Worm (Caenorhabditis elegans) whole organism, L4 larva: ENCODE measurements around the gene kbp-2.

Experiments used
- F37D6.2 ChIP-seq: sonication (generic microtip); optimal IDR thresholded peaks from 2 replicates; lab custom pipeline; 2016; ENCODE audit warnings: mild to moderate bottlenecking, missing genetic modification characterization, missing compliant biosample characterization
- F44E2.7 ChIP-seq: fragments of 200-800 bp; sonication (Bioruptor generic); IDR thresholded peaks from 2 replicates; pipeline ENCODE4 v2.1.2; 2022; ENCODE audit warnings: missing genetic modification characterization, missing compliant biosample characterization
- F49E8.2 ChIP-seq: sonication (generic microtip); optimal IDR thresholded peaks from 2 replicates; lab custom pipeline; 2016; ENCODE audit warnings: missing compliant biosample characterization, mild to moderate bottlenecking, missing genetic modification characterization, borderline replicate concordance
- Y48G9A.11 ChIP-seq: fragments of 200-800 bp; sonication (Bioruptor generic); IDR thresholded peaks from 2 replicates; pipeline ENCODE4 v1.3.6; 2022; ENCODE audit warnings: missing genetic modification reagents, missing genetic modification characterization, missing compliant biosample characterization
- Y5F2A.4 ChIP-seq: fragments of 200-800 bp; sonication (Bioruptor generic); optimal IDR thresholded peaks from 2 replicates; lab custom pipeline; 2018; ENCODE audit warnings: mild to moderate bottlenecking, missing genetic modification characterization, missing compliant biosample characterization
- Y75B8A.6 ChIP-seq: fragments of 200-800 bp; sonication (Bioruptor generic); IDR thresholded peaks from 2 replicates; pipeline ENCODE4 v1.3.6; 2022; ENCODE audit warnings: missing genetic modification reagents, missing genetic modification characterization, missing compliant biosample characterization
- ZK546.5 ChIP-seq, 2 experiments: sonication (generic microtip); optimal IDR thresholded peaks; 2 replicates each; lab custom pipeline; 2017; ENCODE audit warnings: missing biosample characterization in 2 of 2, missing genetic modification characterization in 2 of 2
- aly-2 ChIP-seq: sonication (generic microtip); optimal IDR thresholded peaks from 2 replicates; lab custom pipeline; 2018; ENCODE audit warnings: missing biosample characterization, missing genetic modification characterization
- ceh-62 ChIP-seq: sonication (generic microtip); optimal IDR thresholded peaks from 2 replicates; lab custom pipeline; 2017; ENCODE audit warnings: missing biosample characterization, missing genetic modification characterization
- ces-1 ChIP-seq: fragments of 150-350 bp; sonication (generic microtip); optimal IDR thresholded peaks from 4 replicates; lab custom pipeline; 2014; ENCODE audit warnings: missing biosample characterization, missing genetic modification reagents, missing genetic modification characterization
- cey-2 ChIP-seq: sonication (generic microtip); optimal IDR thresholded peaks from 3 replicates; lab custom pipeline; 2017; ENCODE audit warnings: missing genetic modification characterization, mild to moderate bottlenecking, missing compliant biosample characterization, antibody characterized with exemption, borderline replicate concordance; ENCODE audit not compliant: insufficient read depth
- ctbp-1 ChIP-seq: fragments of 200-800 bp; sonication (Bioruptor generic); IDR thresholded peaks from 2 replicates; pipeline ENCODE4 v1.3.6; 2022; ENCODE audit warnings: missing genetic modification reagents, missing genetic modification characterization, missing compliant biosample characterization
- daf-16 ChIP-seq, 3 experiments: sonication (generic microtip); optimal IDR thresholded peaks; 2 replicates each; lab custom pipeline; 2016 to 2017; ENCODE audit warnings: missing genetic modification characterization in 3 of 3, missing genetic modification reagents in 3 of 3, mild to moderate bottlenecking in 2 of 3, missing compliant biosample characterization in 2 of 3, missing biosample characterization in 1 of 3, moderate library complexity in 1 of 3
- dmd-8 ChIP-seq: fragments of 200-800 bp; sonication (Bioruptor generic); IDR thresholded peaks from 2 replicates; pipeline ENCODE4 v1.3.6; 2022; ENCODE audit warnings: missing genetic modification characterization, missing compliant biosample characterization
- egl-43 ChIP-seq: fragments of 200-800 bp; sonication (Bioruptor generic); IDR thresholded peaks from 2 replicates; pipeline ENCODE4 v1.3.6; 2022; ENCODE audit warnings: missing genetic modification reagents, missing genetic modification characterization, missing compliant biosample characterization
- fkh-10 ChIP-seq: fragments of 150-350 bp; optimal IDR thresholded peaks from 2 replicates; lab custom pipeline; 2014; ENCODE audit warnings: missing biosample characterization, missing genetic modification reagents, missing genetic modification characterization
- fos-1 ChIP-seq: fragments of 150-350 bp; optimal IDR thresholded peaks from 2 replicates; lab custom pipeline; 2014; ENCODE audit warnings: missing biosample characterization, missing genetic modification characterization
- gei-8 ChIP-seq: fragments of 200-800 bp; sonication (Bioruptor generic); optimal IDR thresholded peaks from 2 replicates; lab custom pipeline; 2018; ENCODE audit warnings: mild to moderate bottlenecking, missing genetic modification characterization, missing compliant biosample characterization
- hif-1 ChIP-seq, 2 experiments: sonication (generic microtip); optimal IDR thresholded peaks; 2 replicates each; lab custom pipeline; 2016 to 2017; ENCODE audit warnings: missing compliant biosample characterization in 2 of 2, missing genetic modification characterization in 2 of 2, missing genetic modification reagents in 2 of 2, missing genotype in 2 of 2, mild to moderate bottlenecking in 1 of 2
- hlh-11 ChIP-seq: fragments of 200-800 bp; sonication (Bioruptor generic); optimal IDR thresholded peaks from 2 replicates; lab custom pipeline; 2018; ENCODE audit warnings: mild to moderate bottlenecking, missing genetic modification characterization, missing compliant biosample characterization
- lin-13 ChIP-seq: fragments of 150-350 bp; optimal IDR thresholded peaks from 2 replicates; lab custom pipeline; 2014; ENCODE audit warnings: missing biosample characterization, missing genetic modification reagents, missing genetic modification characterization
- lin-15B ChIP-seq: fragments of 150-350 bp; sonication (generic microtip); optimal IDR thresholded peaks from 3 replicates; lab custom pipeline; 2014; ENCODE audit warnings: missing biosample characterization, missing genetic modification characterization
- lin-29 ChIP-seq: fragments of 200-800 bp; sonication (Bioruptor generic); IDR thresholded peaks from 2 replicates; pipeline ENCODE4 v1.3.6; 2022; ENCODE audit warnings: missing genetic modification reagents, missing genetic modification characterization, missing compliant biosample characterization
- lin-38 ChIP-seq: fragments of 200-800 bp; sonication (Bioruptor generic); IDR thresholded peaks from 2 replicates; pipeline ENCODE4 v1.3.6; 2022; ENCODE audit warnings: missing genetic modification reagents, missing genetic modification characterization, missing compliant biosample characterization
- lin-39 ChIP-seq: fragments of 150-350 bp; optimal IDR thresholded peaks from 2 replicates; lab custom pipeline; 2014; ENCODE audit warnings: missing biosample characterization, missing genetic modification reagents, missing genetic modification characterization
- madf-9 ChIP-seq: fragments of 200-800 bp; sonication (Bioruptor generic); conservative IDR thresholded peaks from 2 replicates; pipeline ENCODE4 v1.3.6; 2022; ENCODE audit warnings: missing genetic modification reagents, missing genetic modification characterization, missing compliant biosample characterization
- mdt-29 ChIP-seq: fragments of 200-800 bp; sonication (Bioruptor generic); IDR thresholded peaks from 2 replicates; pipeline ENCODE4 v1.3.6; 2022; ENCODE audit warnings: missing genetic modification reagents, missing genetic modification characterization, missing compliant biosample characterization
- mep-1 ChIP-seq: fragments of 150-350 bp; sonication (generic microtip); optimal IDR thresholded peaks from 3 replicates; lab custom pipeline; 2014; ENCODE audit warnings: missing biosample characterization, missing genetic modification characterization
- mes-2 ChIP-seq: sonication (generic microtip); optimal IDR thresholded peaks from 2 replicates; lab custom pipeline; 2016; ENCODE audit warnings: missing genotype, mild to moderate bottlenecking, missing genetic modification characterization, missing compliant biosample characterization; ENCODE audit not compliant: poor library complexity, severe bottlenecking
- nhr-102 ChIP-seq: sonication (generic microtip); optimal IDR thresholded peaks from 2 replicates; lab custom pipeline; 2016; ENCODE audit warnings: mild to moderate bottlenecking, missing genetic modification characterization, moderate library complexity, missing compliant biosample characterization
- nhr-11 ChIP-seq: fragments of 150-350 bp; optimal IDR thresholded peaks from 2 replicates; lab custom pipeline; 2014; ENCODE audit warnings: missing biosample characterization, missing genetic modification characterization
- nhr-111 ChIP-seq: fragments of 200-800 bp; sonication (Bioruptor generic); optimal IDR thresholded peaks from 2 replicates; lab custom pipeline; 2018; ENCODE audit warnings: mild to moderate bottlenecking, missing genetic modification characterization, missing compliant biosample characterization
- nhr-237 ChIP-seq: sonication (generic microtip); optimal IDR thresholded peaks from 2 replicates; lab custom pipeline; 2017; ENCODE audit warnings: missing biosample characterization, missing genetic modification characterization
- nhr-6 ChIP-seq: fragments of 150-350 bp; optimal IDR thresholded peaks from 2 replicates; lab custom pipeline; 2014; ENCODE audit warnings: missing biosample characterization, missing genetic modification characterization
- nhr-76 ChIP-seq: fragments of 150-350 bp; optimal IDR thresholded peaks from 2 replicates; lab custom pipeline; 2014; ENCODE audit warnings: missing biosample characterization, missing genetic modification characterization
- php-3 ChIP-seq: fragments of 200-800 bp; sonication (Bioruptor generic); IDR thresholded peaks from 2 replicates; pipeline ENCODE4 v1.3.6; 2022; ENCODE audit warnings: missing genetic modification reagents, missing genetic modification characterization, missing compliant biosample characterization
- sdz-12 ChIP-seq: fragments of 200-800 bp; sonication (Bioruptor generic); optimal IDR thresholded peaks from 2 replicates; lab custom pipeline; 2018; ENCODE audit warnings: mild to moderate bottlenecking, missing genetic modification characterization, missing compliant biosample characterization
- snpc-1.2 ChIP-seq: fragments of 200-800 bp; sonication (Bioruptor generic); IDR thresholded peaks from 2 replicates; pipeline ENCODE4 v1.3.6; 2022; ENCODE audit warnings: missing genetic modification reagents, missing genetic modification characterization, missing compliant biosample characterization
- snpc-4 ChIP-seq: fragments of 150-350 bp; optimal IDR thresholded peaks from 2 replicates; lab custom pipeline; 2014; ENCODE audit warnings: missing biosample characterization, missing genetic modification characterization
- tra-1 ChIP-seq: fragments of 200-800 bp; sonication (Bioruptor generic); IDR thresholded peaks from 2 replicates; pipeline ENCODE4 v1.3.6; 2022; ENCODE audit warnings: missing genetic modification reagents, missing genetic modification characterization, missing compliant biosample characterization
- zip-11 ChIP-seq: fragments of 200-800 bp; sonication (Bioruptor generic); IDR thresholded peaks from 2 replicates; pipeline ENCODE4 v1.3.6; 2022; ENCODE audit warnings: missing genetic modification characterization, missing compliant biosample characterization
- zip-2 ChIP-seq: fragments of 150-350 bp; optimal IDR thresholded peaks from 2 replicates; lab custom pipeline; 2014; ENCODE audit warnings: missing biosample characterization, missing genetic modification characterization
- ztf-11 ChIP-seq: fragments of 150-350 bp; optimal IDR thresholded peaks from 2 replicates; lab custom pipeline; 2014; ENCODE audit warnings: missing biosample characterization, missing genetic modification characterization

The kbp-2 gene

ce11 chrIII:4947352-4947751 is 43.7 kb upstream of the kbp-2 start (continued):
- TF ChIP-seq nhr-76 (tag; lab: Kevin White, UChicago) = no peak
- TF ChIP-seq php-3 (GFP tag; lab: Robert Waterston, UW) = no peak
- no peak for TF ChIP-seq lin-39
- no peak for TF ChIP-seq nhr-11 (tag; lab: Kevin White, UChicago)
- TF ChIP-seq F44E2.7 = no peak
- no peak for TF ChIP-seq ceh-62 (tag; lab: Kevin White, UChicago)
- no peak for TF ChIP-seq ces-1
- 0 out of 2 replicates have a peak, but pooled peaks have one; percentile 10 for TF ChIP-seq Y48G9A.11 (GFP tag; lab: Robert Waterston, UW)
- TF ChIP-seq lin-15B (tag; lab: Kevin White, UChicago) = no peak
- peak; percentile 27 for TF ChIP-seq mep-1 (tag; lab: Kevin White, UChicago)
- TF ChIP-seq ztf-11 (tag; lab: Kevin White, UChicago) = no peak
- no peak for TF ChIP-seq F37D6.2 (tag; lab: Kevin White, UChicago)
- TF ChIP-seq snpc-4 (tag; lab: Kevin White, UChicago) = no peak
- no peak for TF ChIP-seq ZK546.5 (tag; optimal IDR thresholded peaks at IDR 0.05; lab: Kevin White, UChicago)
- no peak for TF ChIP-seq sdz-12 (GFP tag; lab: Kevin White, UChicago)
- TF ChIP-seq snpc-1.2 = no peak
- TF ChIP-seq nhr-6 (tag; lab: Kevin White, UChicago) = no peak
- no peak for TF ChIP-seq lin-13 (GFP tag; lab: Kevin White, UChicago)
- TF ChIP-seq Y5F2A.4 (GFP tag; lab: Kevin White, UChicago) = no peak
- no peak for TF ChIP-seq dmd-8 (GFP tag; lab: Robert Waterston, UW)
- TF ChIP-seq hlh-11 = peak; percentile 36
- peak; percentile 11 for TF ChIP-seq gei-8 (GFP tag; lab: Kevin White, UChicago)
- no peak for TF ChIP-seq nhr-111
- no peak for TF ChIP-seq mdt-29
- peak; percentile 37 for TF ChIP-seq mes-2 (tag; lab: Kevin White, UChicago)
- no peak for TF ChIP-seq hif-1 (tag; optimal IDR thresholded peaks at IDR 0.05; lab: Kevin White, UChicago)
- no peak for TF ChIP-seq fkh-10 (GFP tag; lab: Kevin White, UChicago)
- TF ChIP-seq nhr-102 (tag; lab: Kevin White, UChicago) = no peak
- peak; percentile 42; the same call in 1 of the 2 replicates for TF ChIP-seq egl-43 (GFP tag; lab: Robert Waterston, UW)
- no peak for TF ChIP-seq cey-2 (tag; lab: Kevin White, UChicago)
- TF ChIP-seq lin-38 = no peak
- peak; percentile 78 for TF ChIP-seq madf-9 (GFP tag; lab: Robert Waterston, UW)

ce11 chrIII:4944213-4944612 is 40.5 kb upstream of the kbp-2 start, which contains the start of gene ntl-9:
ntl-9 (plus strand) TSS chrIII:4944513.
- TF ChIP-seq ctbp-1 (no peak), aly-2 (tag; lab: Kevin White, UChicago) (no peak), lin-29 (GFP tag; lab: Robert Waterston, UW) (no peak), zip-11 (GFP tag; lab: Robert Waterston, UW) (no peak), fos-1 (tag; lab: Kevin White, UChicago) (no peak), tra-1 (GFP tag; lab: Robert Waterston, UW) (no peak), nhr-76 (tag; lab: Kevin White, UChicago) (no peak), zip-2 (no peak), php-3 (GFP tag; lab: Robert Waterston, UW) (no peak), F49E8.2 (tag; lab: Kevin White, UChicago) (no peak), Y75B8A.6 (GFP tag; lab: Robert Waterston, UW) (no peak), F44E2.7 (no peak), daf-16 (GFP tag; optimal IDR thresholded peaks at IDR 0.05; lab: Kevin White, UChicago) (no peak), daf-16 (tag; optimal IDR thresholded peaks at IDR 0.05; lab: Kevin White, UChicago) (no peak), nhr-237 (tag; lab: Kevin White, UChicago) (no peak)
- TF ChIP-seq, all 104 proteins: peak for 0
